Fruit fly (Drosophila melanogaster): ENCODE data around the gene CG13733.
A peak's percentile ranks its signal among the peaks of the same experiment; 100 is the strongest.

CG13733 gene

dm6 chr3L:17495266-17495961, 16.7 kb upstream of the CG13733 start (continued):
- peak; percentile 37 for TF ChIP-seq Sox100B (GFP tag; optimal IDR thresholded peaks at IDR 0.05)
- peak; percentile 89 for TF ChIP-seq sens (GFP tag)
- TF ChIP-seq ato (GFP tag; IDR thresholded peaks at IDR 0.05; ENCODE audit: partially characterized antibody): no peak
- TF ChIP-seq Elba2 (GFP tag; optimal IDR thresholded peaks at IDR 0.05): no peak
- TF ChIP-seq cad (GFP tag; optimal IDR thresholded peaks at IDR 0.05): no peak
- no peak for TF ChIP-seq gcm2 (GFP tag; optimal IDR thresholded peaks at IDR 0.05)
- no peak for TF ChIP-seq CG42726 (GFP tag; IDR thresholded peaks at IDR 0.05; ENCODE audit: partially characterized antibody)
- TF ChIP-seq dmrt11E (tag; optimal IDR thresholded peaks at IDR 0.05): peak; percentile 56
- peak in 1 of 3 experiments; percentile 58 for TF ChIP-seq lola (GFP tag; optimal IDR thresholded peaks at IDR 0.05)
- no peak for TF ChIP-seq CG16815 (GFP tag; optimal IDR thresholded peaks at IDR 0.05)
- TF ChIP-seq knrl (GFP tag; IDR thresholded peaks at IDR 0.05; ENCODE audit: partially characterized antibody): no peak
- no peak for TF ChIP-seq CG1832 (GFP tag; optimal IDR thresholded peaks at IDR 0.05)
- no peak for TF ChIP-seq CG14965 (GFP tag; optimal IDR thresholded peaks at IDR 0.05; ENCODE audit: borderline replicate concordance)
- TF ChIP-seq lmd (GFP tag; IDR thresholded peaks at IDR 0.05): peak; percentile 29; the same call in 1 of the 2 replicates
- peak; percentile 70 for TF ChIP-seq CG2712 (tag; optimal IDR thresholded peaks at IDR 0.05)
- TF ChIP-seq Eip74EF (GFP tag; optimal IDR thresholded peaks at IDR 0.05): no peak
- no peak for TF ChIP-seq CG6791 (GFP tag; IDR thresholded peaks at IDR 0.05; ENCODE audit: partially characterized antibody)
- no peak for TF ChIP-seq D (optimal IDR thresholded peaks at IDR 0.05)
- TF ChIP-seq D (GFP tag; optimal IDR thresholded peaks at IDR 0.05): peak; percentile 16
- TF ChIP-seq CG10543 (GFP tag; optimal IDR thresholded peaks at IDR 0.05): no peak
- peak; percentile 37 for TF ChIP-seq grau (tag; optimal IDR thresholded peaks at IDR 0.05)
- TF ChIP-seq Lim3 (GFP tag; IDR thresholded peaks at IDR 0.05): no peak
- no peak for TF ChIP-seq Sin3A (optimal IDR thresholded peaks at IDR 0.05)
- no peak for TF ChIP-seq CG10147 (GFP tag; optimal IDR thresholded peaks at IDR 0.05)
- peak; percentile 61 for TF ChIP-seq Sox102F (GFP tag; optimal IDR thresholded peaks at IDR 0.05)
- TF ChIP-seq Dbx (GFP tag; IDR thresholded peaks at IDR 0.05): no peak
- TF ChIP-seq CG6689 (GFP tag; IDR thresholded peaks at IDR 0.05): 0 out of 2 replicates have a peak, but pooled peaks have one; percentile 32
- no peak for TF ChIP-seq ATbp (GFP tag; optimal IDR thresholded peaks at IDR 0.05)
- TF ChIP-seq maf-S (GFP tag; optimal IDR thresholded peaks at IDR 0.05): no peak
- TF ChIP-seq CG17612 (GFP tag; IDR thresholded peaks at IDR 0.05): no peak
- no peak for TF ChIP-seq CG7987 (GFP tag; optimal IDR thresholded peaks at IDR 0.05)
- peak; percentile 59; the same call in 1 of the 2 replicates for TF ChIP-seq Xrp1 (GFP tag; IDR thresholded peaks at IDR 0.05)
- TF ChIP-seq z (GFP tag; IDR thresholded peaks at IDR 0.05): peak; percentile 29; the same call in 1 of the 3 replicates
- no peak for TF ChIP-seq Bteb2 (GFP tag; optimal IDR thresholded peaks at IDR 0.05)
- no peak for TF ChIP-seq CG3838 (GFP tag; optimal IDR thresholded peaks at IDR 0.05)
- no peak for TF ChIP-seq Nf-YC (tag; optimal IDR thresholded peaks at IDR 0.05)
- TF ChIP-seq Tbp (GFP tag; optimal IDR thresholded peaks at IDR 0.05): no peak
- peak; percentile 57; the same call in 2 of the 3 replicates for TF ChIP-seq row (GFP tag; IDR thresholded peaks at IDR 0.05)
- peak; percentile 9 for TF ChIP-seq CG10209 (GFP tag; optimal IDR thresholded peaks at IDR 0.05)
- TF ChIP-seq CG18599 (GFP tag; optimal IDR thresholded peaks at IDR 0.05): no peak
- peak; percentile 4 for TF ChIP-seq CG30403 (GFP tag; optimal IDR thresholded peaks at IDR 0.05)
- peak; percentile 64 for TF ChIP-seq CG10979 (tag; optimal IDR thresholded peaks at IDR 0.05)
- no peak for TF ChIP-seq CG15269 (tag; optimal IDR thresholded peaks at IDR 0.05)
- peak; percentile 42 for TF ChIP-seq Abd-B (GFP tag; optimal IDR thresholded peaks at IDR 0.05)
- TF ChIP-seq CG3407 (GFP tag; optimal IDR thresholded peaks at IDR 0.05): peak; percentile 26
- peak; percentile 57 for TF ChIP-seq gcm (GFP tag; optimal IDR thresholded peaks at IDR 0.05)
- no peak for TF ChIP-seq tio (GFP tag; optimal IDR thresholded peaks at IDR 0.05)
- TF ChIP-seq az2 (GFP tag; optimal IDR thresholded peaks at IDR 0.05): peak; percentile 40
- TF ChIP-seq Blimp-1 (GFP tag; optimal IDR thresholded peaks at IDR 0.05): peak; percentile 24
